Fruit fly (Drosophila melanogaster) S2 (cell line): ENCODE data around the gene mld.

Experiments
- CG8478 ChIP-seq: fragments of >200 bp; optimal IDR thresholded peaks from 2 replicates; lab custom pipeline; 2018
- CTCF ChIP-seq, 2 experiments: fragments of >200 bp; optimal IDR thresholded peaks; 2 replicates each; lab custom pipeline; 2018

Gene mld

DNA sequence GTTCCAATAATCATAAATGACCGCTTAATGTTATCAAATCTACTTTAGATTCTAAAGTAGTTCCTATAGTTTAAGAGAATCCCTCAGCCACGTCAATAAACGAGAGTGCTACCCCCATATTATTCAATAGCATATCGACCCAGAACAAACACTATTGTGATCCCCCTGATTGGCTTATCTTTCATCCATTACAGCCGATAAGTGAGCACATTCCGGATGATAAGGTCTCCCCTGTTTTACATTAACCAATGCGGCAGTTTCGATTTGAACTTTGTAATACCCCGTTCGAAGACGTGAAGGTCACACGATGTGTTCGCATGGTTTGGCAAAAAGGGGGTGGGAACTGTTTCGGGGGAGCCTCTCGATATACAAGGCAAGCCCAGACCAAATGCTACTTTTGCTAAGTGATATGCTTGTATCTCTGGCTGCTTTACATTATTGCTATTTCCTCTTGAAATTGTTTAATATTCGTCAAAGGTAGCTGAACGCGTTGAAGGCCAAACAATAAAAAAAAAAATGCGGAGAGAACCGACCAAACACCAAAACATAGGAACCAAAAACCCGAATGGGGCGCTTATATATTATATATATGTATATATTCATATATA, 21.2 kb upstream of the mld start:
- TF ChIP-seq CTCF (optimal IDR thresholded peaks at IDR 0.05; lab: Kevin White, UChicago) (no peak), CG8478 (no peak)

DNA sequence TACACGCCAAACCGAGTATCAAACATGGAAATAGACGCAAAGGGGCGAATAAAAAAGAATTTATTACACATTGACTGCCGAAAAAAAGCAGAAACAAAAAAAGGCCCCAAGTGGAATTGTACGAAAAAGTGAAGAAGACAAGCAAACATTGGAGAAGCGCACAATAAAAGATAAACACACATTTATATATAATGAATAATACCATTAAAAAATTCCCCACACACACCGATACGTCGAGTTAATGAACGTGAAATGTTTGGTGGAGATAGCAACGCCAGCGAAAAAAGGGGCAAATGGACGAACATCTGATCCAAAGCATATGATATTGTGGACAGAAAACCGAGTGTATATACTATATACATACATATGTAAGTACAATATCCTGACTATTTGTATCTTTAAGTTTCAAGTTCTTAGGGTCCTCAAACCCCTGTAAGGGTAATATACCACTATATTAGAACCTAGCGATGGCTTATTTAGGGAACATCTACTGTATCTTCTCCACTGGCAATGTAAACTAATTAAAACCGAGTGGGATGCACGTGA, 20.6 kb upstream of the mld start:
- TF ChIP-seq CTCF (optimal IDR thresholded peaks at IDR 0.05; lab: Kevin White, UChicago) (no peak), CG8478 (no peak)

dm6 chr3R:24565748-24566239, 19.7 kb upstream of the mld start:
- TF ChIP-seq CTCF (optimal IDR thresholded peaks at IDR 0.05; lab: Kevin White, UChicago) (no peak), CG8478 (no peak)

DNA sequence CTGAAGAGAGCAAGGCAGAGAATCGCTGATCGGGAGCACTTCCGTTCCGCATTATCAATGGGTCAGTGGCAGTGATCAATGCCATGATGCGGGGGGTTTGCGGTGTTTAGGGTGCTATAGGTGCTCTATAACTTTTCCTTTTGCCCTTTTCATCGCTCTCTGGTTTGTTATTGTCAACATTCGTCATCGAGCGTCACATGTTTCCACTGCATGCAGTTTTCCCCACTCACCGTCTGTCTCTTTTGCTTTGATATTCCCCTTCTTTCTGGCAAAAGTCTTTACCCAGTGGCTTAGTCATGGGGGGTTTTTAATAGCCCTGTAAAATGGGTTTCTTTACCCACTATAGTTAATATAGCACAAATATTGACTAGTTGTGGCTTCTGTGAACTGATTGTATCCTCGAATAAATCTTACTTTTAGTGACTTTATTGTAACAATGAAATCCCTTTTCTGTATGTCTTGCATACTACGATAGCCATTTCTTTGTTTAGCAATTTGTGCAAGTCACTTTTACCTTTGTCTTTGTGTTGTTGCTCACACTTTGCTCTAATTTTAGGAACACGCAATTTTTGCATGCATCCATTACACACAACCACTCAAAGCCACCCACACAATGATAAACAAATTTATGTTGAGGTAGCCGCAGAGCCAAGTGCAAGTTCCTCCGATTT, 18.6 kb upstream of the mld start:
- no peak for TF ChIP-seq CG8478
- TF ChIP-seq CTCF (optimal IDR thresholded peaks at IDR 0.05; lab: Kevin White, UChicago) = no peak

- TF ChIP-seq CTCF (optimal IDR thresholded peaks at IDR 0.05; lab: Kevin White, UChicago) (no peak), CG8478 (no peak)
Observed at dm6 chr3R:24567427-24567771, 18.1 kb upstream of the mld start.

dm6 chr3R:24568251-24568932, 17.1 kb upstream of the mld start:
- TF ChIP-seq CTCF (optimal IDR thresholded peaks at IDR 0.05; lab: Kevin White, UChicago) = no peak
- no peak for TF ChIP-seq CG8478

DNA sequence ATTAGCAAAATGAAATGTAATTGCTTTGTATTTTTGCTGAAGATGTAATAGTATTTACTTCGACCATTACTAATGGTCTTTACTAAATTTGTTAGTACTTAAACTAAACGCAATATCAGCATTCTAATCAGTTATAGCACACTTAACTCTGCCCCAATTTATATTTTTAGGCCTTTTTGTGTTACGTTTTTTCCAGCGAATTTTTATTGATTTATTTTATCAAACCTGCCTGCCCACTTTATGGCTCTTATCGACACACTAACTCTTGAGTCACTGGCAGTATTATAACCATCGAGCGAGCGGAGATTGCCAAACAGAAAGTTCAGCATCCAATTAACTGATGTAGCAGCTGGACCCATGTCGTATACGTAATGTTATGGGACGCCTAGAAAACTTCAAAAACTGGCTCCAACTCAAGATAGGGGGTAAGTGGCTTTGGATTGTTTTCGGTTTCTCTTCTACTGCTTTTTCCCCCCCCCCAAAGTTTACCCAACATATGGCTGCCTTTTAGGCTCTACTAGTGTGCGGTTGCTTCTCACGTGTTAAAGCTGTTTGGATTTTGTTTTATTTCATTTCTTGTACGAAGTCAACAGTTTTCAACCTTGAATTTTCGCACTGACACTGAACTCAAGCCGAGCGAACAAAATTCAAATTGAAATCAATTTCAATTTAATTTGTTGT, 15.6 kb upstream of the mld start:
- TF ChIP-seq CG8478 (no peak), CTCF (optimal IDR thresholded peaks at IDR 0.05; lab: Kevin White, UChicago) (no peak)

- TF ChIP-seq CTCF (optimal IDR thresholded peaks at IDR 0.05; lab: Kevin White, UChicago) = no peak
- no peak for TF ChIP-seq CG8478
Observed at dm6 chr3R:24571386-24572124, 13.9 kb upstream of the mld start.

dm6 chr3R:24572540-24573043, 12.9 kb upstream of the mld start:
- no peak for TF ChIP-seq CG8478
- no peak for TF ChIP-seq CTCF (optimal IDR thresholded peaks at IDR 0.05; lab: Kevin White, UChicago)

DNA sequence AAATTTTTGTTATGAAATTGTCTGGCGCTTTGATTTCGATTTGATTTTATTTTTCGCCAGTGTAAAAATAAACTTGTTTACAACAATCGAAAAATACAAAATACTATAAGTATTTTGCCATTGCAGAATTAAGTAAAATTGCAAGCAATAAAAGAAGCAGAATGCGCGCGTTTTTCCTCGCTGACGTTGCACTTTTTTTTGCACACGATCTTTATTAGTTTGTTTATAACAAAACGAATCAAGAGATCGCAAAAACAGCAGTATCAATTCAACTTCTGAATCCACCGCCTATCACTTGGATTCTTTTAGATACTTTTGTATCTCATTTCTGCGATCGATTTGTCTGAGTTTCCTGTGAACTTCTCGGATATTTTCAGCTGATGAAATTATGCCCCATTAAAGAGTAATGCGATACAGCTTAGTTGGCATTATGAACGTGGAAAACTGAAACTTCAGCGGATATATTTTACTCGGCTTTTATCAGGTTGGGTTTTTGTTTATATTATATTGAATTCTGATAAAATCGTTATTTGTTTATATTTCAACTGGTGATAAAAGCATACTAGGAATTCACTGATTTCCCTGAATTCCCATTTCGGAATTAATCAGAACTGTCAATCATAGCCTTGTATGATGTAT, 12.2 kb upstream of the mld start:
- TF ChIP-seq CTCF (optimal IDR thresholded peaks at IDR 0.05; lab: Kevin White, UChicago) (no peak), CG8478 (no peak)

DNA sequence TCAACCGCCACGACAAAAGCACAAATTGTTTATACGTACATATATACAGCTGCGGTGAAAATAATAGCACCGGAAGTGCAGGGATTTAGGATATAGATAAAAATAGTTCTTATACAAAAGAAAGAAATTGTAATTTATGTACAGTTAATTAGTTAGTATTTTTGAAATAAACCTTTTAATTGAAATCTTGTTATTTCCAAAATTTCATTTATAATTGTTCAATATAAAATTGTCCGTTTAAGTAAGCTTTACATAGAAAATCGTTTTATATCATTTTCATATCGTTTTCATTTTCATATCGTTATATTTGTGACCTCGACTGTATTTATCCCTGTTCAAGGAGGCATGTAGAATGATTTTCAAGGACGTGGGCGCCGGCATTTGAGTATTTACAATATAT, 11.3 kb upstream of the mld start:
- TF ChIP-seq CG8478 (no peak), CTCF (optimal IDR thresholded peaks at IDR 0.05; lab: Kevin White, UChicago) (no peak)

DNA sequence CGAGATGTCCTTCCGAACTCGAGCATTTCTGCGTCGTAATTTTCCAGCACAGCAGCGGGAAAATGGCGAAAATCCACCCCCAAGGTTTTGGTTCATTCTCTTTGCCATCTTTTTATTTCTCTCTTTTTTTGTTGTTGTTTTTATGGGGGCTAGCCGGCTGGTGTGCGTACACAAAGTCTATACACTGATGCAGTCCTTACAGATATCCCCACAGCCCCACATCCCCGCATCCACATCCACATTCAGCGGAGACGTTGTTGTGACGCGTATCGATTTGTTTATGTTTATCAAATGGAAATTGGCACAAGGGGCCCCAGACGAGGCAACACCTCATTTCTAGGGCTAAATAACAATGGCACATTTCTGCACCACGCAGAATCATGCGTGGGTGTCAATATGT, 10.3 kb upstream of the mld start:
- TF ChIP-seq CG8478 (no peak), CTCF (optimal IDR thresholded peaks at IDR 0.05; lab: Kevin White, UChicago) (no peak)

DNA sequence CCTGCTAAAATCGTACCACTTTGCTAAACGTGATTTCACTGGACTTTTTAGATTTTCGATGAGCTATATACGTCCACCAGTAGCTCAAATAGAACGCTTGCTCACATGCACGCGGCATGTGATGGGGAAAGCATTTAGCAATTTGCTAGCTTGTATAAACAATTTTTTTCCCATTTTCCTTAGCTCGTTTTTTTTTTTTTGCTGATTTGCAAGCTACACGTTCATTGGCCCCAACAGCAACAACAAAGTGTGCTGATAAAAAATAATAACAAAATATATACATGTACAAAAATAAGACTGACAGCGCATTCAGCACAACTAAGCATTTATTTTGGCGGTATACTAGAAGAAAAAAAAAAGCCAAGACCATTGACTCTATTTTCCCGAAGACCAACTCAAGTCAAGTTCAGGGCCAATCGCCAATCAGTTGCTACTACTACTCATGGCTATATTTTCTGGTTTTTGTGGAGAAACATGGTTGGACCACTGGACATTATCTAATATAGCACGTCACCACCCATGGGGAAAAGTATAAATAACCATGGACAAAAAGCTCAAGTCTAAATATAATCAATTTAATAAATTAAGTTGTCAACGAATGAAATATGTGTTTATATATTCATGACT, 9.6 kb upstream of the mld start:
- TF ChIP-seq CG8478 = no peak
- TF ChIP-seq CTCF (optimal IDR thresholded peaks at IDR 0.05; lab: Kevin White, UChicago) = no peak

- no peak for TF ChIP-seq CTCF (optimal IDR thresholded peaks at IDR 0.05; lab: Kevin White, UChicago)
- no peak for TF ChIP-seq CG8478
Observed at dm6 chr3R:24577355-24577754, 8.1 kb upstream of the mld start.
